Fruit fly (Drosophila melanogaster): Measurements from ENCODE around the gene w-cup.

Gene w-cup

DNA sequence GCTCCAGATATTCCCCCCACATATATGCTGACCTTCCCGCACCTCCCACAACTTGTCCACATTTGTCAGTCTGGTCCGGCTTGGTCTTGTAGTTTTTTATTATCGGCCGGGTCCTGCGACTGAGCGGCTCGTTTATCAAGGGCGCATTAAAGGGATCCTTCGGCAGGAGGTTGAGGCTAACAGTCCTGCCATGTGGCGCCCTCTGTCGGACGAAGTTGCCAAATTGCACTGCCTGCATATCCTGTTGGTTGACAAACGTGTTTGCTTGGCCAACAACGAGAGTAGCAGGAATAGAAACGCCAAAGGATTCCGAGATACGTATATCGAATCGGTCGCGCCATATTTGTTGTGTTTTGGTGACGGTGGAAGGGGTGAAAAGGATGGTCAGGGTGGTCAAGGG is 26.0 kb upstream of the w-cup start:
- TF ChIP-seq Crg-1 (GFP tag; optimal IDR thresholded peaks at IDR 0.05) = no peak
- no peak for TF ChIP-seq CG7045 (GFP tag; optimal IDR thresholded peaks at IDR 0.05)
- TF ChIP-seq Hr96 (GFP tag; optimal IDR thresholded peaks at IDR 0.05) = no peak
- no peak for TF ChIP-seq CG11617 (GFP tag; optimal IDR thresholded peaks at IDR 0.05)
- TF ChIP-seq CG1620 (GFP tag; optimal IDR thresholded peaks at IDR 0.05) = no peak
- no peak for TF ChIP-seq pad (GFP tag; optimal IDR thresholded peaks at IDR 0.05)
- no peak for TF ChIP-seq tj (GFP tag; optimal IDR thresholded peaks at IDR 0.05)
- no peak for TF ChIP-seq bab1 (GFP tag; optimal IDR thresholded peaks at IDR 0.05)
- TF ChIP-seq toe (GFP tag; optimal IDR thresholded peaks at IDR 0.05) = no peak
- no peak for TF ChIP-seq CG7101 (tag; optimal IDR thresholded peaks at IDR 0.05)
- no peak for TF ChIP-seq CG5204 (GFP tag; optimal IDR thresholded peaks at IDR 0.05)
- TF ChIP-seq kay (GFP tag; ENCODE audit: borderline replicate concordance) = no peak
- no peak for TF ChIP-seq cnc (optimal IDR thresholded peaks at IDR 0.05)
- TF ChIP-seq cic (GFP tag; optimal IDR thresholded peaks at IDR 0.05) = no peak
- no peak for TF ChIP-seq CG33017 (tag; optimal IDR thresholded peaks at IDR 0.05)
- TF ChIP-seq ovo (GFP tag; optimal IDR thresholded peaks at IDR 0.05) = no peak
- TF ChIP-seq CG12768 (GFP tag; optimal IDR thresholded peaks at IDR 0.05) = no peak
- no peak for TF ChIP-seq Mnt (GFP tag; optimal IDR thresholded peaks at IDR 0.05)
- TF ChIP-seq CG14711 (tag; optimal IDR thresholded peaks at IDR 0.05) = no peak
- no peak for TF ChIP-seq Clk (GFP tag; optimal IDR thresholded peaks at IDR 0.05)

DNA sequence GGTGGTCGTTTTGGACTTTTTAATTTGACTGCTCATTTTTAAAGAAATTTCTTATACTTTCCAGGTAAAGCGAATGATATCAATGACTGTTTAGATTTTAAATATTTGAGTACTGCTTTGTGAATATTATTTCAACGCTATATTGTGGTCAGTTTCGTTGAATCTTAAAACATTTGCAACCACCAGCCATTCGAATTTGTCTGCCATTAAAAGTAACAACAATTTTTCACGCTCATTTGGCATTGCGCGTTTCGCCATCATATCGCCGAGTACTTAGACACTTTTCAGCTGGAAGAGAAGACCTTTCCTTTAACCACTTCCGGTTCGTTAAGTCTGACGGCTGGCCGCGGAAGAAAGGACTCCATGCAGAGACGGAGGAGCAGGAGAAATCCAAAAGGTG is 4.0 kb upstream of the w-cup start, which contains the start of gene CG34161:
Gene CG34161 (minus strand): TSS at position 101 of the 400 bp plus-strand sequence.
- TF ChIP-seq ovo (GFP tag; optimal IDR thresholded peaks at IDR 0.05) (no peak), CG12768 (GFP tag; optimal IDR thresholded peaks at IDR 0.05) (no peak), pad (GFP tag; optimal IDR thresholded peaks at IDR 0.05) (no peak), CG7101 (tag; optimal IDR thresholded peaks at IDR 0.05) (no peak), Hr96 (GFP tag; optimal IDR thresholded peaks at IDR 0.05) (no peak), CG1620 (GFP tag; optimal IDR thresholded peaks at IDR 0.05) (no peak), kay (GFP tag; ENCODE audit: borderline replicate concordance) (no peak), tj (GFP tag; optimal IDR thresholded peaks at IDR 0.05) (no peak)

DNA sequence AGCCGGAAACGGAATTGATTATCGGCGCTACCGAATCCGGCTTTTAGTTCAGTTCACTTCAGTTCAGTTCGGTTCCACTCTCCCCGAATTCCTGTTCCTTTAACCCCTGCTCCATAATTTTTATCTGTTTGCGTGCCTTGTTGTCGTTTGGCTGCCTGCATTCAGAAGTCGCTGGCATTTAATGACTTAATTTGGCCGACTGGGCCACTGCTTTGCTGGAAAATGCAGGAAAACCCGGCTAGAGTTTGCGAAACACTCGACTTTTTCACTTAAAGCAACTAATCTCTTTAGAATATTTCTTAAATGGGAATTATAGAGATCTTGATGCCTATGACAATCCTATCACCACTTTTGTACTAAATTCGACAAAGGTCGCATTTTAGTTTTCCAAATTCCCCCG is 1.9 kb upstream of the w-cup start, which contains the start of gene CG34160:
Gene CG34160 (plus strand): TSS at position 301 of the 400 bp plus-strand sequence.
- no peak for TF ChIP-seq CG7101 (tag; optimal IDR thresholded peaks at IDR 0.05)
- TF ChIP-seq CG7045 (GFP tag; optimal IDR thresholded peaks at IDR 0.05) = no peak
- no peak for TF ChIP-seq Crg-1 (GFP tag; optimal IDR thresholded peaks at IDR 0.05)
- TF ChIP-seq CG14711 (tag; optimal IDR thresholded peaks at IDR 0.05) = no peak
- TF ChIP-seq Mnt (GFP tag; optimal IDR thresholded peaks at IDR 0.05) = no peak
- TF ChIP-seq cic (GFP tag; optimal IDR thresholded peaks at IDR 0.05) = no peak
- TF ChIP-seq CG33017 (tag; optimal IDR thresholded peaks at IDR 0.05) = no peak
- TF ChIP-seq Clk (GFP tag; optimal IDR thresholded peaks at IDR 0.05) = no peak
- no peak for TF ChIP-seq CG1620 (GFP tag; optimal IDR thresholded peaks at IDR 0.05)
- TF ChIP-seq toe (GFP tag; optimal IDR thresholded peaks at IDR 0.05) = no peak

DNA sequence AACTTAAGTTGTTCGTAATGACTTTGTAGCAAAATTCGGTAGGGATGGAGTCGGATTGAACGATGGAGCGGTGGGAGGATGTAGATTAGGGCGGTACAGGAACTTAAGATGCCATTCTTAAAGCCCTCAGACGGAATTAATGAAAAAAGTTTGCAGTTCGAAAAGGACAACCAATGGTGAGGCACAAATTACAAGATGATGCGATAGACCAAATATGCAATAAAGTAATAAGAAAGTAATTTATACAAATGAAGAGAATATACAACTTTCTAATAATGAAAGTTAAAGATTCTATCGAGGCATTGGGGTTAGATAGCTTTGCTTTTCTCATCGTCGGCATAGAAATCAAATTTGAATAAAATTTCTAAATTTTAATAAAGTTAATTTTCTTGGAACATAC is 10.6 kb downstream of the w-cup start, which contains the start of gene CG6138:
Gene CG6138 (plus strand): TSS at position 301 of the 400 bp plus-strand sequence.
- TF ChIP-seq pad (GFP tag; optimal IDR thresholded peaks at IDR 0.05) (no peak), ovo (GFP tag; optimal IDR thresholded peaks at IDR 0.05) (no peak), CG7101 (tag; optimal IDR thresholded peaks at IDR 0.05) (no peak), toe (GFP tag; optimal IDR thresholded peaks at IDR 0.05) (no peak), CG7045 (GFP tag; optimal IDR thresholded peaks at IDR 0.05) (no peak), CG14711 (tag; optimal IDR thresholded peaks at IDR 0.05) (no peak), CG12768 (GFP tag; optimal IDR thresholded peaks at IDR 0.05) (no peak), tj (GFP tag; optimal IDR thresholded peaks at IDR 0.05) (no peak), kay (GFP tag; ENCODE audit: borderline replicate concordance) (no peak), cnc (optimal IDR thresholded peaks at IDR 0.05) (no peak), bab1 (GFP tag; optimal IDR thresholded peaks at IDR 0.05) (no peak), Hr96 (GFP tag; optimal IDR thresholded peaks at IDR 0.05) (no peak)

DNA sequence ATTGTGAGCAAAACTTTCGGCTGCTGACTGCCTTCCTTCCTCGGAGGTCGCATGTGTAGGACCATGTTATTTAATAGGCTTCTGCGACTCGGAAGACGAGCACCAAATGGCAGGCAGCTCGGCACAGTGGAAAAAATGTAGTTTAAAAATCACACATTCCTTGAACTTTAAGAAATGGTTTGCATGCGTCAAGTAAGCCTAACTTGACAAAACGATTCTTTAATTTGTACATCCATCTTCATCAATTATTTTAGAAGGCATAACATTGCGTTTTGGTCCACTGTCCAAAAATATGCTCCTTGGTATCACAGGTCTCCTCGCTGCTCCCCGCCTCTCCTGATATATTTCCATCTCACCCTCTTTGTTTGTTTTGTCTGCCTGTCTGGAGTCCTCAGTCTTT is 11.9 kb downstream of the w-cup start:
- TF ChIP-seq toe (GFP tag; optimal IDR thresholded peaks at IDR 0.05) (no peak), CG11617 (GFP tag; optimal IDR thresholded peaks at IDR 0.05) (no peak)

DNA sequence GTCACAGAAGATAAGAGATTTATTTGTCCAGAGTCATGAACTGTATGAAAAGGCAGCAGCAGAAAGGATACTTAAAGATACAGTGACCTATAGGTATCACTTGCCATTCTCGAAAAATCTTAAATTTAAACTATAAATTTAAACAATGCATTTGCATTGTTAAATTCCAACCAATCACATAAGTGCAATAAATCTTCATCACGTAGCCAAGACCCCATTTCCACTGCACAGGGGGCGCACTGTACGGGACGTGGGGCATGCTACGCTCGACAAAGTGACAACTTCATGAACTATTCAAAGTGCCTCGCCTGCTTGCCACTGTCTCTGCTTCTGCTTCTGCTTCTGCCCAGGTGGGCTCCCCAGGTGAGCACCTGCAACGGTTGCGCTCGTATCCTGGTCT is 22.3 kb downstream of the w-cup start:
- TF ChIP-seq tj (GFP tag; optimal IDR thresholded peaks at IDR 0.05) (no peak), pad (GFP tag; optimal IDR thresholded peaks at IDR 0.05) (no peak), CG11617 (GFP tag; optimal IDR thresholded peaks at IDR 0.05) (no peak), ovo (GFP tag; optimal IDR thresholded peaks at IDR 0.05) (no peak), CG7045 (GFP tag; optimal IDR thresholded peaks at IDR 0.05) (no peak), cnc (optimal IDR thresholded peaks at IDR 0.05) (no peak), toe (GFP tag; optimal IDR thresholded peaks at IDR 0.05) (no peak), Crg-1 (GFP tag; optimal IDR thresholded peaks at IDR 0.05) (no peak), CG7101 (tag; optimal IDR thresholded peaks at IDR 0.05) (no peak), bab1 (GFP tag; optimal IDR thresholded peaks at IDR 0.05) (no peak), Mnt (GFP tag; optimal IDR thresholded peaks at IDR 0.05) (no peak), Clk (GFP tag; optimal IDR thresholded peaks at IDR 0.05) (no peak), Hr96 (GFP tag; optimal IDR thresholded peaks at IDR 0.05) (no peak), CG1620 (GFP tag; optimal IDR thresholded peaks at IDR 0.05) (no peak), cic (GFP tag; optimal IDR thresholded peaks at IDR 0.05) (no peak), CG33017 (tag; optimal IDR thresholded peaks at IDR 0.05) (no peak)

DNA sequence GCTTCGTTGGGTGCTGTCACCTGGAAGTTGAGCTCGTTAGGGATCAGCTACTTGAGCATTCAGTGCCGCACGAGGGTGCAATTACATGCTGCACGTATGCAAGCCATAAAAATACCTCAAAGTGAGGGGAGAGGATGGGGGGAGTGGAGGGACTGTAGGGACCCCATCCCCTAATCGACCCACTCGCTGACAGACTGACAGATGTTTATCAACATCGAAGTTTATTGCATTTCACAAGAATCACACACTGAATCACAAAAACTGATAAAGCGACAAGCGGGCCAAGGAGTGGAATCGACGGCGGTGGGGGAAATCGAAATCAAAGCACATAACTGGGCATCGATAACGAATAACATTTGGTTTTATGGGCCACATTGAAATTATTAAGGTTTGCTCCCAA is 22.9 kb downstream of the w-cup start:
- TF ChIP-seq cnc (optimal IDR thresholded peaks at IDR 0.05) (no peak), Mnt (GFP tag; optimal IDR thresholded peaks at IDR 0.05) (no peak), cic (GFP tag; optimal IDR thresholded peaks at IDR 0.05) (no peak), CG14711 (tag; optimal IDR thresholded peaks at IDR 0.05) (no peak), kay (GFP tag; ENCODE audit: borderline replicate concordance) (no peak), Hr96 (GFP tag; optimal IDR thresholded peaks at IDR 0.05) (no peak), CG12768 (GFP tag; optimal IDR thresholded peaks at IDR 0.05) (no peak), CG7101 (tag; optimal IDR thresholded peaks at IDR 0.05) (no peak), Clk (GFP tag; optimal IDR thresholded peaks at IDR 0.05) (no peak), CG5204 (GFP tag; optimal IDR thresholded peaks at IDR 0.05) (no peak), toe (GFP tag; optimal IDR thresholded peaks at IDR 0.05) (no peak), bab1 (GFP tag; optimal IDR thresholded peaks at IDR 0.05) (no peak), CG11617 (GFP tag; optimal IDR thresholded peaks at IDR 0.05) (no peak), ovo (GFP tag; optimal IDR thresholded peaks at IDR 0.05) (no peak), CG7045 (GFP tag; optimal IDR thresholded peaks at IDR 0.05) (no peak), CG33017 (tag; optimal IDR thresholded peaks at IDR 0.05) (no peak), Crg-1 (GFP tag; optimal IDR thresholded peaks at IDR 0.05) (no peak), CG1620 (GFP tag; optimal IDR thresholded peaks at IDR 0.05) (no peak)

Data from whole organism, adult.